Worm (Caenorhabditis elegans) whole organism, early embryonic: ENCODE measurements around the gene gldi-11.

ENCODE experiments used
- B0310.2 ChIP-seq: sonication (generic microtip); optimal IDR thresholded peaks from 2 replicates; lab custom pipeline; 2016; ENCODE audit warnings: mild to moderate bottlenecking, missing genetic modification characterization, missing compliant biosample characterization
- F13C5.2 ChIP-seq: sonication (generic microtip); optimal IDR thresholded peaks from 2 replicates; lab custom pipeline; 2017; ENCODE audit warnings: mild to moderate bottlenecking, missing genetic modification characterization, inconsistent platforms, missing compliant biosample characterization
- aly-1 ChIP-seq: sonication (generic microtip); optimal IDR thresholded peaks from 2 replicates; lab custom pipeline; 2016; ENCODE audit warnings: missing genetic modification characterization, missing compliant biosample characterization
- ama-1 ChIP-seq: fragments of 150-350 bp; optimal IDR thresholded peaks from 2 replicates; lab custom pipeline; 2014
- ceh-13 ChIP-seq: fragments of 200-800 bp; sonication (Bioruptor generic); optimal IDR thresholded peaks from 2 replicates; lab custom pipeline; 2018; ENCODE audit warnings: mild to moderate bottlenecking, missing genetic modification characterization, missing compliant biosample characterization
- ceh-36 ChIP-seq: sonication (generic microtip); optimal IDR thresholded peaks from 2 replicates; lab custom pipeline; 2016; ENCODE audit warnings: missing genetic modification characterization, inconsistent platforms, missing compliant biosample characterization
- ets-7 ChIP-seq: sonication (generic microtip); optimal IDR thresholded peaks from 2 replicates; lab custom pipeline; 2016; ENCODE audit warnings: missing genotype, missing genetic modification characterization, missing compliant biosample characterization
- flt-1 ChIP-seq: fragments of 200-800 bp; sonication (Bioruptor generic); IDR thresholded peaks from 2 replicates; pipeline ENCODE4 v1.3.6; 2022; ENCODE audit warnings: missing genetic modification characterization, missing compliant biosample characterization
- hmbx-1 ChIP-seq: sonication (generic microtip); optimal IDR thresholded peaks from 2 replicates; lab custom pipeline; 2016; ENCODE audit warnings: mild to moderate bottlenecking, missing genetic modification characterization, missing compliant biosample characterization
- hmg-4 ChIP-seq: fragments of 200-800 bp; sonication (Bioruptor generic); optimal IDR thresholded peaks from 2 replicates; lab custom pipeline; 2018; ENCODE audit warnings: mild to moderate bottlenecking, missing genetic modification characterization, missing compliant biosample characterization
- hnd-1 ChIP-seq: sonication (generic microtip); optimal IDR thresholded peaks from 2 replicates; lab custom pipeline; 2016; ENCODE audit warnings: missing genetic modification characterization, missing compliant biosample characterization
- pes-1 ChIP-seq: fragments of 200-800 bp; sonication (Bioruptor generic); IDR thresholded peaks from 2 replicates; pipeline ENCODE4 v1.3.6; 2022; ENCODE audit warnings: missing genetic modification reagents, missing genetic modification characterization, missing compliant biosample characterization
- scrt-1 ChIP-seq: fragments of 200-800 bp; sonication (Bioruptor generic); IDR thresholded peaks from 2 replicates; pipeline ENCODE4 v1.3.6; 2022; ENCODE audit warnings: missing genetic modification characterization, missing compliant biosample characterization
- sea-1 ChIP-seq: fragments of 200-800 bp; sonication (Bioruptor generic); conservative IDR thresholded peaks from 2 replicates; pipeline ENCODE4 v1.3.6; 2022; ENCODE audit warnings: missing genetic modification characterization, missing compliant biosample characterization
- tbx-11 ChIP-seq: fragments of 200-800 bp; sonication (Bioruptor generic); IDR thresholded peaks from 2 replicates; pipeline ENCODE4 v1.3.6; 2022; ENCODE audit warnings: missing genetic modification characterization, missing compliant biosample characterization
- tbx-37 ChIP-seq: fragments of 200-800 bp; sonication (Bioruptor generic); conservative IDR thresholded peaks from 2 replicates; pipeline ENCODE4 v1.3.6; 2022; ENCODE audit warnings: missing genetic modification reagents, missing genetic modification characterization, missing compliant biosample characterization
- tra-4 ChIP-seq: sonication (generic microtip); optimal IDR thresholded peaks from 2 replicates; lab custom pipeline; 2017; ENCODE audit warnings: missing genetic modification characterization, missing compliant biosample characterization

gldi-11 gene

DNA sequence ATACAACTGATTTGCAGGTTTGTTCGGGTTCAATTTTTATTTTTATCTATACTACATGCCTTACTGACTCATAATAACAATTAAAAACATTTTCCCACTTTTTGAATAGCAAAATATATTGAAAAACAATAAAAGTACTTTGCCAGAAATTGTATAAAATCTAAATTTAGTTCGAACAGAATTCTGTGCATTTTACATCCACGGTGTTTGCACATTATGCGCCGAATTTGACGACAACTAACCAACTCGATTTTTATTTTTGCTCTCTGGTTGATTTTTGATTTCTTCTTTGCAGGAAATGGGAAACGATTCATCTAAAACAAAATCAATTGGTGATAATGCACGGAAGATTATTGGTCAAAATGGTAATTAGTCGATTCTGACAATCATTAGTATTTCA, 1.2 kb upstream of the gldi-11 start:
- TF ChIP-seq scrt-1 (no peak), hmbx-1 (tag; lab: Kevin White, UChicago) (no peak), hmg-4 (GFP tag; lab: Kevin White, UChicago) (no peak), ceh-13 (no peak), flt-1 (GFP tag; lab: Robert Waterston, UW) (no peak), pes-1 (GFP tag; lab: Robert Waterston, UW) (no peak), ama-1 (lab: Kevin White, UChicago) (no peak), sea-1 (GFP tag; lab: Robert Waterston, UW) (no peak), tra-4 (tag; lab: Kevin White, UChicago) (no peak), aly-1 (tag; lab: Kevin White, UChicago) (no peak), tbx-37 (GFP tag; lab: Robert Waterston, UW) (no peak), B0310.2 (tag; lab: Kevin White, UChicago) (no peak), tbx-11 (no peak)

DNA sequence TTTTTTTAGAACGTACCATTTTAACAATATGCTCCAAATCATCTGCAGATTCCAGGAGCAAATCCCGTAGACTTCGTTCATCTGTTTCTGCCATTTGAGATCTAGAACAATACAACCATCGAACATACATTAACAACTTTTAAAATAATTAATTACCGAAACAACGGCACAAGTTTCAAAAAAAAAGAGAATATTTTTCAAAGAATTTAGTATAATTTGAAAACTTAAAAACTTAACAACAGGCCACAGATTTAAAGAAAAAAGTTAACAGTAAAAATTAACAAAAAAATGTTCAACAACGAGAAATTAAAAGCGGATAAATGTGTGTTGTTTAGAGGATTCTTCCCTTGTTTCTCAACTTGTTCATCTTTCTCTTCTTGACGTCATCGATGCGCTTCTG, 1.7 kb downstream of the gldi-11 start, which contains the start of gene mdt-4:
Gene mdt-4 (minus strand): TSS at position 101 of the 400 bp plus-strand sequence.
- no peak for TF ChIP-seq sea-1 (GFP tag; lab: Robert Waterston, UW)
- no peak for TF ChIP-seq flt-1 (GFP tag; lab: Robert Waterston, UW)
- no peak for TF ChIP-seq aly-1 (tag; lab: Kevin White, UChicago)

DNA sequence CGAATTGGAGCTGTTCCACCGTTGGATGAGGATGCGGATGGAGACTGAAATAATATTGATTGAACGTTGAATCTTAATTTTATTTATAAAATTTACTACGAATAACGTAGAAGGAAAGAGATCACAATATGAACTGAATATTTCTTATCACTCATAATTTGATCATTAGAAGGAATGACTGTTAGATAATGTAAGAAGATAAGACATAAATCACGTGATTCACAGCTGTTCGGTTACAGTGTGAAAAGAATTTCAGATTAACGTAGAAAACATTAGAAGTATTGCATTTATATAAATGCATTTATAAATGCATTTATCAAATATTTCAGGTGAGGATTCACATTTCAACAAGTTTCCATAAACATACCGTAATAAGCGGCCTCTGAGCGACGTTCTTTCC, 2.8 kb downstream of the gldi-11 start:
- TF ChIP-seq B0310.2 (tag; lab: Kevin White, UChicago) = no peak
- no peak for TF ChIP-seq pes-1 (GFP tag; lab: Robert Waterston, UW)
- TF ChIP-seq scrt-1 = no peak
- no peak for TF ChIP-seq aly-1 (tag; lab: Kevin White, UChicago)
- no peak for TF ChIP-seq ama-1 (lab: Kevin White, UChicago)
- TF ChIP-seq ets-7 (tag; lab: Kevin White, UChicago) = no peak
- no peak for TF ChIP-seq hnd-1
- TF ChIP-seq flt-1 (GFP tag; lab: Robert Waterston, UW) = no peak
- no peak for TF ChIP-seq tbx-37 (GFP tag; lab: Robert Waterston, UW)
- TF ChIP-seq ceh-13 = no peak

DNA sequence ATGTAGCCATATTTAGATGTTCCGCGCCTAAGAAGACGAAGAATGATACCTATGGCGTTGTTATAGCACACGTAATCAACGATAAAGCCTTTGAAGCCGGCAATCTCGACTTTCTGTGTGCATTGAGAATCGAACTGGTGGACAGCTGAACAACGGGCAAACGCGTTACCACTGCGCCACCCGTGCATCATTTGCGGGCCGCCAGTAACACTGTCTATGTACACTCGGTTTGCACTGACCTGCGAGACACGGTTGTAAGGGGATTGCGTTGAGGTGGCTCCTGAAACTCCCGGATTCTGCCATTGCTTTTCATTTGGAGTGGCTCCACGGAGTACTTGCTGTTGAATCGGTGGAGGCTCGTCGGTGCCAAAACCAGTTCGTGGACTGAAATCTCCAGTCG, 3.2 kb downstream of the gldi-11 start:
- no peak for TF ChIP-seq tra-4 (tag; lab: Kevin White, UChicago)
- TF ChIP-seq hnd-1 = peak; percentile 47
- TF ChIP-seq hmbx-1 (tag; lab: Kevin White, UChicago) = peak; percentile 58
- peak; percentile 29 for TF ChIP-seq ets-7 (tag; lab: Kevin White, UChicago)
- TF ChIP-seq ceh-13 = peak; percentile 79
- peak; percentile 87 for TF ChIP-seq aly-1 (tag; lab: Kevin White, UChicago)
- TF ChIP-seq ama-1 (lab: Kevin White, UChicago) = peak; percentile 22
- TF ChIP-seq B0310.2 (tag; lab: Kevin White, UChicago) = peak; percentile 83
- TF ChIP-seq sea-1 (GFP tag; lab: Robert Waterston, UW) = peak; percentile 79
- peak; percentile 95 for TF ChIP-seq hmg-4 (GFP tag; lab: Kevin White, UChicago)
- TF ChIP-seq F13C5.2 (tag; lab: Kevin White, UChicago) = peak; percentile 68
- peak; percentile 85 for TF ChIP-seq scrt-1
- TF ChIP-seq tbx-11 = peak; percentile 74; the same call in 1 of the 2 replicates
- peak; percentile 71 for TF ChIP-seq tbx-37 (GFP tag; lab: Robert Waterston, UW)
- peak; percentile 90 for TF ChIP-seq pes-1 (GFP tag; lab: Robert Waterston, UW)
- TF ChIP-seq ceh-36 = peak; percentile 89
- peak; percentile 79 for TF ChIP-seq flt-1 (GFP tag; lab: Robert Waterston, UW)

DNA sequence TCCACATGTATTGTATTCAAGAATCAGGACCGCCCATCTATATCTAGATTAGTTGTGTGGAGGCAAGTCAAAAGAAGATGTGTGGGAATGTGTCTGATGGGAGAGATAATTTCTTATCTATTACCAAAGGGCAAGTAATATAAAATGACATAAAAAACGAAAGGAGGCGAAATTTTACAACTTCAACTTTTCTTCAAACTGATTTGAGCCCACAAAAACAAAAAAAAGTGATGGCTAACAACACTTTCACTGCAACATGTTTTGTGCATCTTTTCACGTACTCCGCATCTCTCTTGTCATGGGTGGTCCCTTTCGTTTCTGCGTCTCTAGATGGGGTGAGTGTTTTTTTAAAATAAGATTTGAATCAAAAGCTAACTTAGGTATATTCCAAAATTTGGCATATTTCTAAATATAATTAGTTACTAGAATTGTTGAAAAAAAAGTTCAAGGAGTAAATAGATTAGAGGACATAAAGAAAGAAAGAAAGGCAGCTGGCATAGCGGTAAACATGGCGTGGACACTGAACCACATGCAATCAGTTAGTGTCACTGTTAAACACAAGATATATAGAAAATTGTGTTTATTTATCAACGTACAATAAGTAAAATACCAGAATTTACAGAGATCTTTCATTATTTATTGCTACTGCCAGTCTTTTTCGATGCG, 3.9 kb downstream of the gldi-11 start, which contains the start of gene ZK546.19:
Gene ZK546.19 (plus strand): TSS at position 186 of the 666 bp plus-strand sequence.
- TF ChIP-seq tbx-11 = no peak
- no peak for TF ChIP-seq sea-1 (GFP tag; lab: Robert Waterston, UW)
- TF ChIP-seq ceh-36 = no peak
- no peak for TF ChIP-seq hnd-1
- no peak for TF ChIP-seq hmbx-1 (tag; lab: Kevin White, UChicago)
- TF ChIP-seq flt-1 (GFP tag; lab: Robert Waterston, UW) = no peak
- TF ChIP-seq ama-1 (lab: Kevin White, UChicago) = no peak
- no peak for TF ChIP-seq tra-4 (tag; lab: Kevin White, UChicago)
- no peak for TF ChIP-seq F13C5.2 (tag; lab: Kevin White, UChicago)
- TF ChIP-seq hmg-4 (GFP tag; lab: Kevin White, UChicago) = no peak
- TF ChIP-seq pes-1 (GFP tag; lab: Robert Waterston, UW) = no peak
- no peak for TF ChIP-seq B0310.2 (tag; lab: Kevin White, UChicago)
- TF ChIP-seq scrt-1 = no peak
- no peak for TF ChIP-seq aly-1 (tag; lab: Kevin White, UChicago)
- TF ChIP-seq ets-7 (tag; lab: Kevin White, UChicago) = no peak
- TF ChIP-seq tbx-37 (GFP tag; lab: Robert Waterston, UW) = no peak
- no peak for TF ChIP-seq ceh-13

DNA sequence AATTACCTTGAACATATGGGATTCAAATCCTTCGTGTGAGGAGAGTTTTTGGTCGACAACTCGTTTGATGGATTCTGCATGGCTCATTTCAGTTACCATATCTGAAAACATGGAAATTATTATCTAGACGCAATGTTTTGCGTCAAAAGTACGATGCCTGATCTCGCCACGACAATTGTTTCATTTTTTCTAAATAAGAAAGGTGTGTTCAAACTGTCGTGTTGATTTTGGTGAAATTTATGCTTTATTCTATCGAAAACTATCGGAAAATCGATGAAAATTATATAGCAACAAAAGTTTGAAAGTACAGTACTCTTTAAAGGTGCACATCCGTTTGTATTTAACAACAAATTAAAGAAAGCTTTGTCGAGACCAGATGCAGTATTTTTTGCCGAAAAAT, 4.5 kb downstream of the gldi-11 start, which contains the start of gene cblc-1:
Gene cblc-1 (minus strand): TSS at position 101 of the 400 bp plus-strand sequence.
- TF ChIP-seq hmbx-1 (tag; lab: Kevin White, UChicago) (no peak), hmg-4 (GFP tag; lab: Kevin White, UChicago) (no peak), pes-1 (GFP tag; lab: Robert Waterston, UW) (no peak), flt-1 (GFP tag; lab: Robert Waterston, UW) (no peak), scrt-1 (no peak), B0310.2 (tag; lab: Kevin White, UChicago) (no peak), tbx-37 (GFP tag; lab: Robert Waterston, UW) (no peak), sea-1 (GFP tag; lab: Robert Waterston, UW) (no peak), hnd-1 (no peak), aly-1 (tag; lab: Kevin White, UChicago) (no peak), tbx-11 (no peak), ceh-36 (no peak), F13C5.2 (tag; lab: Kevin White, UChicago) (no peak), ama-1 (lab: Kevin White, UChicago) (no peak), tra-4 (tag; lab: Kevin White, UChicago) (no peak), ceh-13 (no peak), ets-7 (tag; lab: Kevin White, UChicago) (no peak)
